Worm (Caenorhabditis elegans): ENCODE measurements around the gene F18A11.3.

F18A11.3 gene

DNA sequence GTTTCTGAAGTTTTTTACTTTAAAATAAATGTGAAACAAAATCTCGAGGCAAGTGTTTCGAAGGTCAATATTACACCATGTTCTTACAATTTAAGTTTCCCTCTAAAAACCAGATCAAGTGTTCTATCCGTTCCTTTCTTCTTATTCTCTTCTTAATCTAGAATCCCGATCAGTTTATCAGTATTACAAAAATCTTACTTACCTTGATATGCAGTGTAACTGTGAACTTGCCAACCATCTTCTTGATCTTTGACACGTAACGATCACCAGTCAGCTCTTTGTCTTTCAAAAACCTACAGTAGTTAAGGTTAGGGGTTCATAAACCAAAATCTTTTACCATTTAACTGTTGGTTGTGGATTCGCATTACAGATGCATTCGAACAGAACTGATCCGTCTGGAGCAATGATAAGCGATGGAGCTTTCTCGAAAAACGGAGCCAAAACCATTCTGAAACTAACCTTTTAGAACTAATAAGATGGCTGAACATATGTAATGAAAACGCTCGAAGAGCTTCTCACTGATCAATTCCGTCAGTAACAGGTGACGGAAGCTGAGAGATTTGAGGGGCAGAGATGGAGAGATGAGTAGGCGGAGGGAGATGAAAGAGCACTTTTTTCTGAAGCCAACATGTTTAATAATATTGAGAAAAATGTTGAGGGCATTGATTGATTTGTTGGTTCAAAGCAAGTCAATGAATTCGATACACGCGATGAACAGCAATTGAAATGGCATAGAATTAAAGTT lies 28.8 kb downstream of the F18A11.3 start, which contains the start of gene oig-2:
Gene oig-2 (minus strand): TSS at position 448 of the 745 bp plus-strand sequence.
- peak; percentile 25 for TF ChIP-seq blmp-1 (tag; optimal IDR thresholded peaks at IDR 0.05; ENCODE audit: insufficient read depth)
- peak; percentile 22 for TF ChIP-seq sma-9 (GFP tag; optimal IDR thresholded peaks at IDR 0.05)
- TF ChIP-seq sma-9 (tag; optimal IDR thresholded peaks at IDR 0.05) = no peak
- TF ChIP-seq Y55F3AM.14 (GFP tag; optimal IDR thresholded peaks at IDR 0.05) = no peak
- TF ChIP-seq dmd-4 (tag; optimal IDR thresholded peaks at IDR 0.05) = no peak
- peak in 1 of 2 experiments; percentile 11 for TF ChIP-seq lsy-2 (tag; optimal IDR thresholded peaks at IDR 0.05)

DNA sequence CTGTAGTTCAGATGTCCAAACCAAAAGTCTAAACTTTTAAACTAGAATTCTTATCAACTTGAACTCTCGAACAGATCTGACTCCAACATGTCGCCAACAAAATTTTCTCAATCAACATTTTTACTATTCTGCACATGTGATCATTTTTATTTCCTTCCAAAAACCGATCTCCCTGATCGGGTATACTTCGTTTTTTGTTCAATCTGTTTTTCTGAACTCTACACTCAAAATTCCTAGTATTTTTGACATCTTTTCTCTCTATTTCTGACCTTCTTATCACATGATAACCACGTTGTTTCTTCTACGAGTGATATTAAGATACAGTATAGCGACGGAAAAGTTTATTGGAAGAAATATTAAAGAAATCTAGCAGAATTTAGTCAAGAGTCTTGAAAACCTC lies 30.4 kb downstream of the F18A11.3 start:
- peak in 1 of 2 experiments; percentile 36 for TF ChIP-seq lsy-2 (tag; optimal IDR thresholded peaks at IDR 0.05)
- TF ChIP-seq ceh-16 (tag; optimal IDR thresholded peaks at IDR 0.05) = no peak
- peak; percentile 82 for TF ChIP-seq sma-9 (GFP tag; optimal IDR thresholded peaks at IDR 0.05)
- no peak for TF ChIP-seq sma-9 (tag; optimal IDR thresholded peaks at IDR 0.05)
- TF ChIP-seq lin-13 (GFP tag; optimal IDR thresholded peaks at IDR 0.05) = no peak
- TF ChIP-seq blmp-1 (tag; optimal IDR thresholded peaks at IDR 0.05; ENCODE audit: insufficient read depth) = peak; percentile 27
- TF ChIP-seq nhr-25 (tag; optimal IDR thresholded peaks at IDR 0.05) = peak; percentile 26
- TF ChIP-seq nhr-129 (tag; optimal IDR thresholded peaks at IDR 0.05) = no peak
- peak; percentile 17 for TF ChIP-seq fos-1 (tag; optimal IDR thresholded peaks at IDR 0.05)
- peak; percentile 74 for TF ChIP-seq crh-2 (tag; optimal IDR thresholded peaks at IDR 0.05)
- no peak for TF ChIP-seq sem-4 (tag; optimal IDR thresholded peaks at IDR 0.05)
- no peak for TF ChIP-seq elt-1 (tag; optimal IDR thresholded peaks at IDR 0.05)
- TF ChIP-seq sma-3 (GFP tag; optimal IDR thresholded peaks at IDR 0.05) = peak; percentile 23
- TF ChIP-seq skn-1 (tag; optimal IDR thresholded peaks at IDR 0.05) = no peak
- no peak for TF ChIP-seq alr-1 (tag; optimal IDR thresholded peaks at IDR 0.05)
- peak; percentile 56 for TF ChIP-seq nhr-21 (tag; optimal IDR thresholded peaks at IDR 0.05)

DNA sequence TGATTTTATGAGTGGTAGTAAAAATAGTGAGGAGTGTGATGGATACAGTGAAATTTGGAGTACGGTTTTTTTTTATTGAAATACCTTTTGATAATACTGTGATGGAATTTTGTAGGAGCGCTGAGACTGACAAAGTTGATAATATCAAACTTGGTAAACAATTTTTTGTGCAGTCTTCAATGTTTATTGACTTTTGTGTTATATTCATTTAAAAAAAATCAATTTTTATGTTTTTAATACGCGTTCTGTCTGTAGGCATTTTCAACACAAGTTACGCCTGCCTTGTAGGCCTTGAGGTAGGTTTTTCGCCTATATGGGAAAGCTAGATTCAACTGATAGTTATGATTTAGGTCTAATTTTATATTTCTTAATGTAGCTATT lies 31.8 kb downstream of the F18A11.3 start:
- TF ChIP-seq lin-39 (tag; optimal IDR thresholded peaks at IDR 0.05) (no peak), fos-1 (tag; optimal IDR thresholded peaks at IDR 0.05) (no peak), mab-5 (tag; optimal IDR thresholded peaks at IDR 0.05) (no peak)

DNA sequence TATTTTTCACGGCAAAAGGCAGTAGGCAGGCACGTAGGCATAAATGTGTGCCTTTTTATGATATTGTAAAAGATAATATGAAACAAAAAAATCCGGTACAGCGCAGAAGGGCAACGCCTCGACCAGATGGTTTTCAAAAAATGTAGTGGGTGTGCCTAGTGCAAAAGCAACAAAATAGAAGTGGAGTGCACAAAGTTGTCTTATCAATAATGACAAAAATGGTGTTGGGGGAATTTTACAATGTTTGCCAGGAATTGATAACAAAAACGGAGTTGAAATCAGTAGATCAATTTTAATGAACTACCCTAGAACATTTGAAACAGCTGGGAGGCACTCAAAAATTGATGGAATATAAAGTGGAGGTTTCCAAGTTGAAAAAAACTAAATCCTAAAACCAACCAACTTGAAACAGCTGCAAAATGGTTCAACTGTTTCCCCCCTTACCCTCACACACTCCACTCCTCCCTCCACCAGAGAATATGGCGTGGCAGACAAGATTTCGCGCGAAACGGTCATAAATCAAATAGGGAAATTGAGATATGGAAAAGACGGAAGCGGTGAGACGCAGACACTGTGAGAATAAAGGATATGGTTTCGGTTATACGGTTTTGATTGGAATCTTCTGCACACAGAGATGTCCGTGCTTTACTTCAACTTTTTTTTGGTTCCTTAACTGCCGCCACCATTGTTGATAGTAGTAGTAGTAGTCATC lies 32.3 kb downstream of the F18A11.3 start:
- peak; percentile 38 for TF ChIP-seq sma-9 (GFP tag; optimal IDR thresholded peaks at IDR 0.05)
- TF ChIP-seq sma-9 (tag; optimal IDR thresholded peaks at IDR 0.05) = no peak
- no peak for TF ChIP-seq ztf-11 (tag; optimal IDR thresholded peaks at IDR 0.05)
- TF ChIP-seq mab-5 (tag; optimal IDR thresholded peaks at IDR 0.05) = peak; percentile 58
- TF ChIP-seq mdl-1 (tag; optimal IDR thresholded peaks at IDR 0.05) = no peak
- TF ChIP-seq nhr-21 (tag; optimal IDR thresholded peaks at IDR 0.05) = peak; percentile 37
- TF ChIP-seq lin-13 (GFP tag; optimal IDR thresholded peaks at IDR 0.05) = no peak
- TF ChIP-seq aly-2 (tag; optimal IDR thresholded peaks at IDR 0.05) = no peak
- no peak for TF ChIP-seq ceh-82 (tag; optimal IDR thresholded peaks at IDR 0.05)
- TF ChIP-seq crh-2 (tag; optimal IDR thresholded peaks at IDR 0.05) = peak; percentile 38
- no peak for TF ChIP-seq nhr-12 (tag; optimal IDR thresholded peaks at IDR 0.05)
- TF ChIP-seq gmeb-1 (tag; optimal IDR thresholded peaks at IDR 0.05) = peak; percentile 19
- no peak for TF ChIP-seq peb-1 (tag; optimal IDR thresholded peaks at IDR 0.05)
- TF ChIP-seq nhr-25 (tag; optimal IDR thresholded peaks at IDR 0.05) = peak; percentile 56
- peak; percentile 19 for TF ChIP-seq blmp-1 (tag; optimal IDR thresholded peaks at IDR 0.05; ENCODE audit: insufficient read depth)
- no peak for TF ChIP-seq unc-55 (GFP tag; optimal IDR thresholded peaks at IDR 0.05)
- peak; percentile 26 for TF ChIP-seq nhr-129 (tag; optimal IDR thresholded peaks at IDR 0.05)
- TF ChIP-seq unc-62 (GFP tag; optimal IDR thresholded peaks at IDR 0.05) = no peak
- TF ChIP-seq egl-27 (tag; optimal IDR thresholded peaks at IDR 0.05) = no peak
- no peak for TF ChIP-seq elt-1 (tag; optimal IDR thresholded peaks at IDR 0.05)
- peak; percentile 46 for TF ChIP-seq ceh-16 (tag; optimal IDR thresholded peaks at IDR 0.05)
- TF ChIP-seq fos-1 (tag; optimal IDR thresholded peaks at IDR 0.05) = peak; percentile 33
- TF ChIP-seq lin-11 (tag; optimal IDR thresholded peaks at IDR 0.05) = no peak
- no peak for TF ChIP-seq ama-1 (optimal IDR thresholded peaks at IDR 0.05)
- TF ChIP-seq sem-4 (tag; optimal IDR thresholded peaks at IDR 0.05) = peak; percentile 23
- no peak for TF ChIP-seq snpc-4 (tag; optimal IDR thresholded peaks at IDR 0.05)

All from whole organism, L2 larva.